Fruit fly (Drosophila melanogaster) whole organism, embryonic: ENCODE measurements around the gene lectin-29Ca.

Source experiments
- Atf3 ChIP-seq: fragments of 200-800 bp; sonication (Bioruptor generic); optimal IDR thresholded peaks from 3 replicates; lab custom pipeline; 2016; ENCODE audit warnings: missing biosample characterization, missing genetic modification characterization
- Atf6 ChIP-seq: fragments of 200-800 bp; sonication (Bioruptor generic); IDR thresholded peaks from 2 replicates; pipeline ENCODE4 v1.3.6; 2022; ENCODE audit warnings: missing biosample characterization, missing genetic modification characterization
- CG10147 ChIP-seq: fragments of 200-800 bp; sonication (Bioruptor generic); optimal IDR thresholded peaks from 2 replicates; lab custom pipeline; 2019; ENCODE audit warnings: missing biosample characterization, mild to moderate bottlenecking, missing genetic modification characterization, moderate library complexity
- CG11723 ChIP-seq: fragments of 200-800 bp; sonication (Bioruptor generic); optimal IDR thresholded peaks from 2 replicates; lab custom pipeline; 2017; ENCODE audit warnings: missing biosample characterization, mild to moderate bottlenecking, missing genetic modification characterization
- CG12219 ChIP-seq: fragments of 200-800 bp; sonication (Bioruptor generic); optimal IDR thresholded peaks from 3 replicates; lab custom pipeline; 2018; ENCODE audit warnings: missing biosample characterization, mild to moderate bottlenecking, missing genetic modification characterization
- CG13123 ChIP-seq: fragments of 200-800 bp; sonication (Bioruptor generic); optimal IDR thresholded peaks from 2 replicates; lab custom pipeline; 2016; ENCODE audit warnings: missing biosample characterization, missing genetic modification characterization
- CG15479 ChIP-seq: fragments of 200-800 bp; sonication (Bioruptor generic); optimal IDR thresholded peaks from 3 replicates; lab custom pipeline; 2019; ENCODE audit warnings: missing biosample characterization, mild to moderate bottlenecking, missing genetic modification characterization, moderate library complexity
- CG1603 ChIP-seq: fragments of 200-800 bp; sonication (Bioruptor generic); optimal IDR thresholded peaks from 2 replicates; lab custom pipeline; 2019; ENCODE audit warnings: missing biosample characterization, mild to moderate bottlenecking, missing genetic modification characterization, moderate library complexity
- CG17568 ChIP-seq: fragments of 200-800 bp; sonication (Bioruptor generic); optimal IDR thresholded peaks from 2 replicates; lab custom pipeline; 2018; ENCODE audit warnings: missing biosample characterization, mild to moderate bottlenecking, missing genetic modification characterization, moderate library complexity
- CG18599 ChIP-seq: fragments of 200-800 bp; sonication (Bioruptor generic); optimal IDR thresholded peaks from 3 replicates; lab custom pipeline; 2017; ENCODE audit warnings: missing biosample characterization, missing genetic modification characterization, mild to moderate bottlenecking, moderate library complexity, missing genetic modification reagents
- CG18764 ChIP-seq: fragments of 200-800 bp; sonication (Bioruptor generic); optimal IDR thresholded peaks from 3 replicates; lab custom pipeline; 2016; ENCODE audit warnings: missing biosample characterization, missing genetic modification characterization
- CG2116 ChIP-seq: fragments of 200-800 bp; sonication (Bioruptor generic); optimal IDR thresholded peaks from 3 replicates; lab custom pipeline; 2018; ENCODE audit warnings: missing biosample characterization, mild to moderate bottlenecking, missing genetic modification characterization
- CG2199 ChIP-seq: fragments of 200-800 bp; sonication (Bioruptor generic); IDR thresholded peaks from 3 replicates; pipeline ENCODE4 v1.3.6; 2022; ENCODE audit warnings: missing biosample characterization, missing genetic modification characterization
- CG31365 ChIP-seq: fragments of 200-800 bp; sonication (Bioruptor generic); optimal IDR thresholded peaks from 2 replicates; lab custom pipeline; 2018; ENCODE audit warnings: missing biosample characterization, mild to moderate bottlenecking, missing genetic modification characterization
- CG3847 ChIP-seq: fragments of 200-800 bp; sonication (Bioruptor generic); IDR thresholded peaks from 2 replicates; pipeline ENCODE4 v1.3.6; 2022; ENCODE audit warnings: missing biosample characterization, missing genetic modification characterization
- CG4820 ChIP-seq: fragments of 200-800 bp; sonication (Bioruptor generic); optimal IDR thresholded peaks from 3 replicates; lab custom pipeline; 2016; ENCODE audit warnings: missing biosample characterization, missing genetic modification characterization
- CG4854 ChIP-seq: fragments of 200-800 bp; sonication (Bioruptor generic); optimal IDR thresholded peaks from 2 replicates; lab custom pipeline; 2016; ENCODE audit warnings: missing biosample characterization, missing genetic modification characterization, inconsistent platforms
- CG7839 ChIP-seq: fragments of 200-800 bp; sonication (Bioruptor generic); optimal IDR thresholded peaks from 3 replicates; lab custom pipeline; 2018; ENCODE audit warnings: missing biosample characterization, mild to moderate bottlenecking, missing genetic modification characterization, moderate library complexity
- CG7963 ChIP-seq: fragments of 200-800 bp; sonication (Bioruptor generic); IDR thresholded peaks from 3 replicates; pipeline ENCODE4 v1.3.6; 2022; ENCODE audit warnings: missing biosample characterization, missing genetic modification characterization; ENCODE audit not compliant: partially characterized antibody
- CG7987 ChIP-seq: fragments of 200-800 bp; sonication (Bioruptor generic); optimal IDR thresholded peaks from 2 replicates; lab custom pipeline; 2018; ENCODE audit warnings: missing biosample characterization, mild to moderate bottlenecking, missing genetic modification characterization, moderate library complexity
- CG8290 ChIP-seq, 3 experiments: fragments of 200-800 bp; sonication (Bioruptor generic); optimal IDR thresholded peaks; 2 replicates each; lab custom pipeline; 2016 to 2019; ENCODE audit warnings: missing biosample characterization in 3 of 3, missing genetic modification characterization in 3 of 3, mild to moderate bottlenecking in 2 of 3, moderate library complexity in 1 of 3
- CG8388 ChIP-seq: fragments of 200-800 bp; sonication (Bioruptor generic); optimal IDR thresholded peaks from 2 replicates; lab custom pipeline; 2019; ENCODE audit warnings: missing biosample characterization, mild to moderate bottlenecking, missing genetic modification characterization, moderate library complexity
- CG9727 ChIP-seq: fragments of 200-800 bp; sonication (Bioruptor generic); optimal IDR thresholded peaks from 3 replicates; lab custom pipeline; 2017; ENCODE audit warnings: missing biosample characterization, mild to moderate bottlenecking, missing genetic modification characterization
- HmgZ ChIP-seq: fragments of 200-800 bp; sonication (Bioruptor generic); optimal IDR thresholded peaks from 2 replicates; lab custom pipeline; 2018; ENCODE audit warnings: missing biosample characterization, mild to moderate bottlenecking, missing genetic modification characterization
- Hr3 ChIP-seq: fragments of 200-800 bp; sonication (Bioruptor generic); optimal IDR thresholded peaks from 3 replicates; lab custom pipeline; 2016; ENCODE audit warnings: missing biosample characterization, missing genetic modification characterization
- MBD-R2 ChIP-seq: fragments of 200-800 bp; sonication (Bioruptor generic); IDR thresholded peaks from 2 replicates; pipeline ENCODE4 v1.3.6; 2022; ENCODE audit warnings: missing biosample characterization, missing genetic modification characterization
- Myb ChIP-seq: fragments of 200-800 bp; sonication (Bioruptor generic); optimal IDR thresholded peaks from 2 replicates; lab custom pipeline; 2016; ENCODE audit warnings: missing biosample characterization, missing genetic modification characterization
- Neu2 ChIP-seq: fragments of 200-800 bp; sonication (Bioruptor generic); optimal IDR thresholded peaks from 3 replicates; lab custom pipeline; 2016; ENCODE audit warnings: missing biosample characterization, missing genetic modification characterization, borderline replicate concordance
- Ravus ChIP-seq: fragments of 200-800 bp; sonication (Bioruptor generic); IDR thresholded peaks from 2 replicates; pipeline ENCODE4 v1.3.6; 2022; ENCODE audit warnings: missing biosample characterization, missing genetic modification characterization
- Scr ChIP-seq: fragments of 200-800 bp; sonication (Bioruptor generic); IDR thresholded peaks from 2 replicates; pipeline ENCODE4 v1.3.6; 2022; ENCODE audit warnings: missing biosample characterization, missing genetic modification characterization; ENCODE audit not compliant: partially characterized antibody
- Sry-δ ChIP-seq: fragments of 200-800 bp; sonication (Bioruptor generic); optimal IDR thresholded peaks from 2 replicates; lab custom pipeline; 2016; ENCODE audit warnings: missing biosample characterization, missing genetic modification characterization
- Trl ChIP-seq, 3 experiments: fragments of >200 bp in 2 of 3; fragments of 200-800 bp in 1 of 3; sonication (Bioruptor generic) in 1 of 3; optimal IDR thresholded peaks; 2 replicates in 1 of 3; 3 replicates in 2 of 3; lab custom pipeline; 2016 to 2017; ENCODE audit warnings: missing biosample characterization in 1 of 3, missing genetic modification characterization in 1 of 3
- Usf ChIP-seq: fragments of 200-800 bp; sonication (Bioruptor generic); optimal IDR thresholded peaks from 2 replicates; lab custom pipeline; 2017; ENCODE audit warnings: missing genotype, missing biosample characterization, missing genetic modification characterization
- br ChIP-seq: fragments of >200 bp; optimal IDR thresholded peaks from 2 replicates; lab custom pipeline; 2017
- cas ChIP-seq: fragments of 200-800 bp; sonication (Bioruptor generic); IDR thresholded peaks from 2 replicates; pipeline ENCODE4 v1.3.6; 2022; ENCODE audit warnings: missing biosample characterization, missing genetic modification characterization
- crp ChIP-seq, 2 experiments: fragments of 200-800 bp; sonication (Bioruptor generic); optimal IDR thresholded peaks; 2 replicates in 1 of 2; 3 replicates in 1 of 2; lab custom pipeline; 2017; ENCODE audit warnings: missing biosample characterization in 2 of 2, missing genetic modification characterization in 2 of 2, mild to moderate bottlenecking in 1 of 2, moderate library complexity in 1 of 2
- da ChIP-seq: fragments of 200-800 bp; sonication (Bioruptor generic); optimal IDR thresholded peaks from 2 replicates; lab custom pipeline; 2016; ENCODE audit warnings: missing biosample characterization, missing genetic modification characterization
- dimm ChIP-seq: fragments of 200-800 bp; sonication (Bioruptor generic); IDR thresholded peaks from 2 replicates; pipeline ENCODE4 v1.3.6; 2022; ENCODE audit warnings: missing biosample characterization, missing genetic modification characterization
- ewg ChIP-seq: fragments of 200-800 bp; sonication (Bioruptor generic); optimal IDR thresholded peaks from 3 replicates; lab custom pipeline; 2017; ENCODE audit warnings: mild to moderate bottlenecking, missing biosample characterization, missing genetic modification reagents, missing genetic modification characterization
- grau ChIP-seq: fragments of 200-800 bp; optimal IDR thresholded peaks from 3 replicates; lab custom pipeline; 2019; ENCODE audit warnings: missing biosample characterization, mild to moderate bottlenecking, missing genetic modification characterization, moderate library complexity
- gsb-n ChIP-seq: fragments of 200-800 bp; sonication (Bioruptor generic); optimal IDR thresholded peaks from 3 replicates; lab custom pipeline; 2018; ENCODE audit warnings: missing biosample characterization, mild to moderate bottlenecking, missing genetic modification characterization
- hkb ChIP-seq, 2 experiments: fragments of 200-800 bp in 1 of 2; fragments of >200 bp in 1 of 2; sonication (Bioruptor generic) in 1 of 2; IDR thresholded peaks in 1 of 2; optimal IDR thresholded peaks in 1 of 2; 2 replicates each; pipeline versions ENCODE4 v1.3.6 to Lab custom; 2017 to 2022; ENCODE audit warnings: missing biosample characterization in 1 of 2, missing genetic modification characterization in 1 of 2
- ind ChIP-seq: fragments of 200-800 bp; sonication (Bioruptor generic); optimal IDR thresholded peaks from 3 replicates; lab custom pipeline; 2016; ENCODE audit warnings: missing biosample characterization, missing genetic modification characterization
- kni ChIP-seq: fragments of 200-800 bp; sonication (Bioruptor generic); optimal IDR thresholded peaks from 3 replicates; lab custom pipeline; 2017; ENCODE audit warnings: mild to moderate bottlenecking, missing biosample characterization, missing genetic modification reagents, missing genetic modification characterization
- pros ChIP-seq: fragments of 200-800 bp; sonication (Bioruptor generic); optimal IDR thresholded peaks from 3 replicates; lab custom pipeline; 2019; ENCODE audit warnings: missing biosample characterization, mild to moderate bottlenecking, missing genetic modification characterization, moderate library complexity
- tio ChIP-seq: fragments of 200-800 bp; sonication (Bioruptor generic); optimal IDR thresholded peaks from 2 replicates; lab custom pipeline; 2017; ENCODE audit warnings: missing biosample characterization, missing genetic modification characterization, inconsistent platforms
- usp ChIP-seq: fragments of >200 bp; optimal IDR thresholded peaks from 2 replicates; lab custom pipeline; 2017; ENCODE audit warnings: missing biosample characterization, missing genetic modification characterization

The lectin-29Ca gene

DNA sequence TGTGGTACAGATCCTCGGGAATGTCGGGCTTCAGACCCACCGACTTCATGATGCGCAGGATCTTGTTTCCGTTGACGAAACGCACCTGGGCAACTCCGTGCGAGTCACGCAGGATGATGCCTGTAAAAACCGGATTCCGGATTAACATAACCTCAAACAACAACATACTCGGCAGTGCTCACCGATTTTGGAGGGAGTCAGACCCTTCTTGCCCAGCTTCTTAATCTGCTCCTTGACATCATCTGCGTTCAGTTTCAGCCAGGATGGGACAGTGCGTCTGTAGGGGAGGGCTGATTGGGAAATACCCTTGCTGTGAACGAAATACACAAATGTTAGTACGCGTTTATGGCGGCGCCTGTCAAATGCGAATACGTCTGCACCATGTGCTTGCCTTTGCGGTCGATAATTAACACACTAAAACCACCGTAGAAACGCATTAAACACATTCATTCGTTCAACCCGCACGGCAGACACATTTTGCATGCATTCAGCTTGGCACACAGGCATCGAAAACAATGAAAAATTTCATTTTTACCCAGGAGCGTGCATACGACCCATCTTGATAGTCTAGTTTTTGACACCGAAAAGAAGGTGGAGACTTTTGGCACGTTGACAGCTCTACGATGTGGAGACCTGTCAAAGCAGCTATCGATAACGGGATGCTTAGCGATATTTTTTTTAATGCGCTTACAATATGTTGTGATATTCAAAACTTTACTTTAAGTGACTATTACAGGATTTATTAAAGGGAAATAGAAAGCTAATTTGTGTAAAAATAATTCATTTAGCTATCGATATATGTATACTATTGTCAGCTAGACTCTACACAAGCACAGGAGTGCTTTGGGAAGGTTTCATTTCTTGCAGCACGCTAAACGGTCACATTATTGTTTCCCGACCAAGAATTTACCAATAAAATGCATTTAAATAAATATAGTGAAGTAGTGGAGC, 29.8 kb downstream of the lectin-29Ca start, which contains the start of the genes RpS13 and CSN8 (continued):
- TF ChIP-seq dimm (GFP tag; lab: Robert Waterston, UW) (no peak), CG12219 (no peak), Trl (optimal IDR thresholded peaks at IDR 0.05; lab: Kevin White, UChicago) (no peak), Trl (GFP tag; optimal IDR thresholded peaks at IDR 0.05; lab: Kevin White, UChicago) (no peak), CG4820 (GFP tag; lab: Kevin White, UChicago) (no peak), Neu2 (GFP tag; lab: Kevin White, UChicago) (no peak), hkb (optimal IDR thresholded peaks at IDR 0.05; lab: Kevin White, UChicago) (no peak), hkb (GFP tag; IDR thresholded peaks at IDR 0.05; lab: Robert Waterston, UW) (0 out of 2 replicates have a peak, but pooled peaks have one; percentile 12), CG15479 (no peak), br (no peak), HmgZ (tag; lab: Kevin White, UChicago) (peak; percentile 36), Hr3 (GFP tag; lab: Kevin White, UChicago) (no peak), MBD-R2 (GFP tag; lab: Robert Waterston, UW) (no peak; the same call in 1 of the 2 replicates), CG17568 (peak; percentile 33), CG7963 (peak; percentile 85), tio (no peak), cas (GFP tag; lab: Robert Waterston, UW) (no peak), Atf6 (GFP tag; lab: Robert Waterston, UW) (peak; percentile 45; the same call in 1 of the 2 replicates), usp (GFP tag; lab: Kevin White, UChicago) (no peak), CG3847 (GFP tag; lab: Robert Waterston, UW) (0 out of 2 replicates have a peak, but pooled peaks have one; percentile 7), CG1603 (tag; lab: Kevin White, UChicago) (peak; percentile 62), CG18764 (GFP tag; lab: Kevin White, UChicago) (no peak), kni (GFP tag; lab: Kevin White, UChicago) (peak; percentile 66), ewg (GFP tag; lab: Kevin White, UChicago) (no peak), Sry-δ (GFP tag; lab: Kevin White, UChicago) (peak; percentile 88), CG31365 (tag; lab: Kevin White, UChicago) (peak; percentile 23), Atf3 (GFP tag; lab: Kevin White, UChicago) (no peak), CG2199 (no peak), CG8290 (GFP tag; optimal IDR thresholded peaks at IDR 0.05; lab: Kevin White, UChicago) (no peak), CG8290 (tag; optimal IDR thresholded peaks at IDR 0.05; lab: Kevin White, UChicago) (peak in 1 of 2 experiments; percentile 36), crp (GFP tag; optimal IDR thresholded peaks at IDR 0.05; lab: Kevin White, UChicago) (no peak), CG9727 (GFP tag; lab: Kevin White, UChicago) (peak; percentile 31), da (GFP tag; lab: Kevin White, UChicago) (no peak), CG4854 (no peak), CG8388 (peak; percentile 7), CG7839 (peak; percentile 10), CG11723 (GFP tag; lab: Kevin White, UChicago) (no peak), Scr (peak; percentile 98), ind (GFP tag; lab: Kevin White, UChicago) (no peak), CG18599 (peak; percentile 20), grau (tag; lab: Kevin White, UChicago) (peak; percentile 7), pros (no peak), Myb (GFP tag; lab: Kevin White, UChicago) (peak; percentile 29), Usf (GFP tag; lab: Kevin White, UChicago) (no peak), CG2116 (GFP tag; lab: Kevin White, UChicago) (peak; percentile 98), CG10147 (GFP tag; lab: Kevin White, UChicago) (no peak), CG13123 (GFP tag; lab: Kevin White, UChicago) (no peak), CG7987 (GFP tag; lab: Kevin White, UChicago) (no peak), Ravus (GFP tag; lab: Robert Waterston, UW) (no peak), gsb-n (tag; lab: Kevin White, UChicago) (no peak)
